Worm (Caenorhabditis elegans): ENCODE results near the gene C01G12.16.

The C01G12.16 gene

ce11 chrIII:4193659-4194103 is 32.6 kb downstream of the C01G12.16 start, which contains the start of gene xbp-1 (continued):
- TF ChIP-seq ama-1 (optimal IDR thresholded peaks at IDR 0.05) (peak; percentile 23), eyg-1 (tag; optimal IDR thresholded peaks at IDR 0.05) (no peak), dve-1 (tag; optimal IDR thresholded peaks at IDR 0.05) (peak; percentile 87), nfya-1 (tag; optimal IDR thresholded peaks at IDR 0.05) (peak; percentile 87), ztf-16 (tag; optimal IDR thresholded peaks at IDR 0.05) (no peak)

DNA sequence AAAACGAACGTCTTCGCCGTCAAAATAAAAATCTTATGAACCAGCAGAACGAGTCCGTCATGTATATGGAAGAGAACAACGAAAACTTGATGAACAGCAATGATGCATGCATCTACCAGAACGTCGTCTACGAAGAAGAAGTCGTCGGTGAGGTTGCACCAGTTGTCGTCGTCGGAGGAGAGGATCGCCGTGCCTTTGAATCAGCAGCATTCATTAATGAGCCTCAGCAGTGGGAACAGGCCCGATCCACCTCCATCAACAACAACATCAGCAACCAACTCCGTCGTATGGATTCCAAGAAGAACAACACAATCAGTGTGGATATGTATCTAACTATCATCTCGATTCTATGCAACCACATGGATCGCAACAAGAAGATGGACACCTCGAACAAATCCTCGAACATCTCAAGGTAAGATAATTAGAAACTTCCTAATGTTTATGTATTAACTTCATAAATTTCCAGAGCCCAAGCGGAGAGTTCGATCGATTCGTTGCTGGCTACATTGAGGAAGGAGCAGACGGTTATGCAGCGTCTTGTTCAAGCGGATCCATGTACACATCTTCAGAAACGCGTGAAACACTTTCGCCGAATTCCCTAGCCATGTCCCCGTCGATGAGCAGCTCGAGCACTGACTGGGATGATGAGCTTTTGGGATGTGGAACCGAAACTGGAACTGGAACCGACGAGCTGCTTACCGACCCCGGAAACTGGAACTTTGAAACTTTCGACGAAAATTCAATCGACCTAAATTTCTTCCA is 33.5 kb downstream of the C01G12.16 start:
- TF ChIP-seq pax-1 (tag; optimal IDR thresholded peaks at IDR 0.05) (no peak), tbx-7 (tag; optimal IDR thresholded peaks at IDR 0.05) (no peak), ceh-31 (tag; optimal IDR thresholded peaks at IDR 0.05) (no peak), nhr-11 (tag; optimal IDR thresholded peaks at IDR 0.05) (no peak), ceh-34 (tag; optimal IDR thresholded peaks at IDR 0.05) (no peak), nhr-232 (tag; optimal IDR thresholded peaks at IDR 0.05) (no peak), T23F11.4 (GFP tag; optimal IDR thresholded peaks at IDR 0.05) (no peak), ceh-24 (tag; optimal IDR thresholded peaks at IDR 0.05) (no peak), unc-86 (tag; optimal IDR thresholded peaks at IDR 0.05) (no peak), K09A11.1 (tag; optimal IDR thresholded peaks at IDR 0.05; ENCODE audit: insufficient read depth) (no peak), hlh-8 (tag; optimal IDR thresholded peaks at IDR 0.05) (no peak), unc-3 (GFP tag; conservative IDR thresholded peaks at IDR 0.05) (no peak), unc-3 (tag; optimal IDR thresholded peaks at IDR 0.05) (no peak)

- no peak for TF ChIP-seq npax-4 (tag; optimal IDR thresholded peaks at IDR 0.05)
- peak; percentile 94 for TF ChIP-seq hlh-8 (tag; optimal IDR thresholded peaks at IDR 0.05)
- TF ChIP-seq hlh-15 (tag; optimal IDR thresholded peaks at IDR 0.05): no peak
- TF ChIP-seq K02D7.2 (tag; optimal IDR thresholded peaks at IDR 0.05): no peak
- TF ChIP-seq nhr-11 (tag; optimal IDR thresholded peaks at IDR 0.05): no peak
- TF ChIP-seq hlh-30 (tag; optimal IDR thresholded peaks at IDR 0.05; ENCODE audit: insufficient read depth): no peak
- no peak for TF ChIP-seq hlh-6 (tag; optimal IDR thresholded peaks at IDR 0.05)
- no peak for TF ChIP-seq lin-11 (tag; optimal IDR thresholded peaks at IDR 0.05)
- peak; percentile 82 for TF ChIP-seq ama-1 (optimal IDR thresholded peaks at IDR 0.05)
- TF ChIP-seq ahr-1 (tag; optimal IDR thresholded peaks at IDR 0.05): no peak
Measured at ce11 chrIII:4195306-4196008, 34.4 kb downstream of the C01G12.16 start.

- TF ChIP-seq ceh-31 (tag; optimal IDR thresholded peaks at IDR 0.05): peak; percentile 89
- peak; percentile 51 for TF ChIP-seq unc-55 (GFP tag; optimal IDR thresholded peaks at IDR 0.05)
- TF ChIP-seq unc-42 (tag; optimal IDR thresholded peaks at IDR 0.05): peak; percentile 47
- peak; percentile 19 for TF ChIP-seq ceh-14 (tag; optimal IDR thresholded peaks at IDR 0.05)
- TF ChIP-seq lim-6 (tag; optimal IDR thresholded peaks at IDR 0.05): peak; percentile 61
- peak; percentile 89 for TF ChIP-seq C08G9.2 (tag; optimal IDR thresholded peaks at IDR 0.05)
- TF ChIP-seq hlh-30 (tag; optimal IDR thresholded peaks at IDR 0.05; ENCODE audit: insufficient read depth): peak; percentile 93
- peak; percentile 69 for TF ChIP-seq tbx-7 (tag; optimal IDR thresholded peaks at IDR 0.05)
- peak; percentile 81 for TF ChIP-seq tbx-2 (tag; optimal IDR thresholded peaks at IDR 0.05)
- peak; percentile 51 for TF ChIP-seq ref-2 (tag; optimal IDR thresholded peaks at IDR 0.05)
- TF ChIP-seq T23F11.4 (GFP tag; optimal IDR thresholded peaks at IDR 0.05): no peak
- TF ChIP-seq pax-1 (tag; optimal IDR thresholded peaks at IDR 0.05): peak; percentile 31
- TF ChIP-seq ets-4 (tag; optimal IDR thresholded peaks at IDR 0.05): peak; percentile 71
- TF ChIP-seq fkh-6 (tag; optimal IDR thresholded peaks at IDR 0.05): peak; percentile 74
- peak; percentile 53 for TF ChIP-seq ceh-18 (tag; optimal IDR thresholded peaks at IDR 0.05)
- TF ChIP-seq zip-5 (tag; optimal IDR thresholded peaks at IDR 0.05): peak; percentile 75
- TF ChIP-seq ceh-34 (tag; optimal IDR thresholded peaks at IDR 0.05): peak; percentile 28
- peak; percentile 33 for TF ChIP-seq hlh-8 (tag; optimal IDR thresholded peaks at IDR 0.05)
- TF ChIP-seq sdc-2 (tag; optimal IDR thresholded peaks at IDR 0.05): peak; percentile 19
- no peak for TF ChIP-seq eyg-1 (tag; optimal IDR thresholded peaks at IDR 0.05)
- TF ChIP-seq Y22D7AL.16 (tag; optimal IDR thresholded peaks at IDR 0.05): no peak
- peak; percentile 34 for TF ChIP-seq elt-2 (tag; optimal IDR thresholded peaks at IDR 0.05)
- peak; percentile 67 for TF ChIP-seq nfya-1 (tag; optimal IDR thresholded peaks at IDR 0.05)
- TF ChIP-seq F13H6.1 (tag; optimal IDR thresholded peaks at IDR 0.05): peak; percentile 41
- TF ChIP-seq ceh-9 (tag; optimal IDR thresholded peaks at IDR 0.05): no peak
- TF ChIP-seq che-1 (tag; optimal IDR thresholded peaks at IDR 0.05): no peak
- peak; percentile 78 for TF ChIP-seq mec-3 (tag; optimal IDR thresholded peaks at IDR 0.05; ENCODE audit: borderline replicate concordance)
Measured at ce11 chrIII:4196301-4196987, 35.4 kb downstream of the C01G12.16 start.
